Worm (Caenorhabditis elegans) whole organism, L3 larva: ENCODE results near the gene clec-202.

Source experiments
- ceh-82 ChIP-seq: fragments of 150-350 bp; optimal IDR thresholded peaks from 2 replicates; lab custom pipeline; 2014; ENCODE audit warnings: missing biosample characterization, missing genetic modification characterization
- pha-4 ChIP-seq: fragments of 150-350 bp; optimal IDR thresholded peaks from 2 replicates; lab custom pipeline; 2014; ENCODE audit warnings: missing biosample characterization, missing genetic modification reagents, missing genetic modification characterization
- ztf-11 ChIP-seq: fragments of 150-350 bp; optimal IDR thresholded peaks from 2 replicates; lab custom pipeline; 2014; ENCODE audit warnings: missing biosample characterization, missing genetic modification characterization

DNA sequence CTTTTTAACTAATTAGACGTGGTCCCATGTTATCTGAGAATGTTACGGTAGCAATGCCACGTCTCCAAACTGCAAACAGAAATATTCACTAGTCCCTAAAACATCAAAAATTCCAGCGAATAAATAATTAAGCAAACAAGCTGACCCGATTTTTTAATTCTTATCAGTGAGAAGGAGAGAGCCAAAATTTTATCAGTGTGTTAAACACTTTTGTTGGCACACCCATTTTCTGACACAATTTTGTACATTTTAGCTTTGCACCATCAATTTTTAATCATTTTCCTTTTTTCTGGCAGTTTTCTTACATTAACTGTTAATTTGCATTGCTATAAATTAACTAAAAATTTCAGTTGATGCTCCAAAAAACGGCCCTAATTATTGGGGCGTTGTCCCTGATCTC is 40.8 kb upstream of the clec-202 start, which contains the start of gene C49C3.4:
- TF ChIP-seq pha-4: no peak
- TF ChIP-seq ceh-82 (tag; lab: Kevin White, UChicago): no peak
- no peak for TF ChIP-seq ztf-11 (tag; lab: Kevin White, UChicago)
